Worm (Caenorhabditis elegans) whole organism, L4/young adult: ENCODE measurements around the gene F42D1.4.

ENCODE experiments used
- W03F9.2 ChIP-seq: fragments of 150-350 bp; optimal IDR thresholded peaks from 2 replicates; lab custom pipeline; 2014; ENCODE audit warnings: missing biosample characterization, missing genetic modification characterization
- dao-5 ChIP-seq: sonication (generic microtip); optimal IDR thresholded peaks from 2 replicates; lab custom pipeline; 2016; ENCODE audit warnings: missing genotype, missing genetic modification characterization, moderate library complexity, missing compliant biosample characterization
- him-1 ChIP-seq: sonication (generic microtip); optimal IDR thresholded peaks from 2 replicates; lab custom pipeline; 2016; ENCODE audit warnings: missing genotype, missing genetic modification reagents, missing genetic modification characterization, missing compliant biosample characterization

DNA sequence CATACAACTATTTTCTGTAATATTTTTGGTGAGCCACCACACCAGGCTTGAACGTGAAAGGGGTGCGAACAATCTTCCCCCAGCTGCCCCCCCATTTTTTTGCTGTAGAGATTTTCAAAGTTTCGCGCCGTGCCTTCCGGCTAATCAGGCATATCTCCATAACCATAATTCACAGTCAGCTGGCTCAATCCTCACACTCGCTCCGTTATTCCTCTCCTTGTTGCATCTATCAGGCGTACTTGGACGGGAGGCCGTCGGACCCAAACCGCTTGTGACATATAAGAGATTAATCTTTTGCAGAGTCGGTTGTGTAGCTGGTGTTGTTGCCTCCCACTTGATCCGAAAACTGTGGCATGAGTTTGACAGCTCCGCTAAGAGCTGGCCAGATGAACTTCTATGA is 33.8 kb upstream of the F42D1.4 start, which contains the start of gene unc-3:
- TF ChIP-seq him-1 (no peak), dao-5 (no peak), W03F9.2 (tag; lab: Kevin White, UChicago) (no peak)
